Worm (Caenorhabditis elegans) whole organism, L4 larva: ENCODE results near the gene C25E10.12.

ENCODE experiments used
- F10B5.3 ChIP-seq: sonication (generic microtip); optimal IDR thresholded peaks from 2 replicates; lab custom pipeline; 2016; ENCODE audit warnings: mild to moderate bottlenecking, missing genetic modification characterization, missing compliant biosample characterization
- F26F4.8 ChIP-seq: fragments of 200-800 bp; sonication (Bioruptor generic); conservative IDR thresholded peaks from 2 replicates; pipeline ENCODE4 v1.3.6; 2022; ENCODE audit warnings: missing genetic modification characterization, missing compliant biosample characterization
- F49E8.2 ChIP-seq: sonication (generic microtip); optimal IDR thresholded peaks from 2 replicates; lab custom pipeline; 2016; ENCODE audit warnings: missing compliant biosample characterization, mild to moderate bottlenecking, missing genetic modification characterization, borderline replicate concordance
- T20F7.1 ChIP-seq: fragments of 200-800 bp; sonication (Bioruptor generic); optimal IDR thresholded peaks from 2 replicates; lab custom pipeline; 2018; ENCODE audit warnings: mild to moderate bottlenecking, missing genetic modification characterization, missing compliant biosample characterization
- T26A8.4 ChIP-seq: fragments of 200-800 bp; sonication (Bioruptor generic); IDR thresholded peaks from 2 replicates; pipeline ENCODE4 v1.3.6; 2022; ENCODE audit warnings: missing genetic modification characterization, missing compliant biosample characterization
- Y5F2A.4 ChIP-seq: fragments of 200-800 bp; sonication (Bioruptor generic); optimal IDR thresholded peaks from 2 replicates; lab custom pipeline; 2018; ENCODE audit warnings: mild to moderate bottlenecking, missing genetic modification characterization, missing compliant biosample characterization
- Y75B8A.6 ChIP-seq: fragments of 200-800 bp; sonication (Bioruptor generic); IDR thresholded peaks from 2 replicates; pipeline ENCODE4 v1.3.6; 2022; ENCODE audit warnings: missing genetic modification reagents, missing genetic modification characterization, missing compliant biosample characterization
- aha-1 ChIP-seq: fragments of 150-350 bp; peaks from one replicate; lab custom pipeline; 2014; ENCODE audit warnings: missing biosample characterization, missing genetic modification characterization
- aly-2 ChIP-seq: sonication (generic microtip); optimal IDR thresholded peaks from 2 replicates; lab custom pipeline; 2018; ENCODE audit warnings: missing biosample characterization, missing genetic modification characterization
- arid-1 ChIP-seq: fragments of 200-800 bp; sonication (Bioruptor generic); conservative IDR thresholded peaks from 2 replicates; pipeline ENCODE4 v1.3.6; 2022; ENCODE audit warnings: missing genetic modification reagents, missing genetic modification characterization, missing compliant biosample characterization
- ceh-20 ChIP-seq: fragments of 200-800 bp; sonication (Bioruptor generic); IDR thresholded peaks from 2 replicates; pipeline ENCODE4 v1.3.6; 2022; ENCODE audit warnings: missing genetic modification reagents, missing genetic modification characterization, missing compliant biosample characterization
- ceh-32 ChIP-seq: sonication (generic microtip); optimal IDR thresholded peaks from 2 replicates; lab custom pipeline; 2016; ENCODE audit warnings: mild to moderate bottlenecking, missing genetic modification characterization, missing compliant biosample characterization; ENCODE audit not compliant: poor library complexity
- ceh-44 ChIP-seq: fragments of 200-800 bp; sonication (Bioruptor generic); IDR thresholded peaks from 2 replicates; pipeline ENCODE4 v1.3.6; 2022; ENCODE audit warnings: missing genetic modification reagents, missing genetic modification characterization, missing compliant biosample characterization
- cey-2 ChIP-seq: sonication (generic microtip); optimal IDR thresholded peaks from 3 replicates; lab custom pipeline; 2017; ENCODE audit warnings: missing genetic modification characterization, mild to moderate bottlenecking, missing compliant biosample characterization, antibody characterized with exemption, borderline replicate concordance; ENCODE audit not compliant: insufficient read depth
- daf-16 ChIP-seq, 3 experiments: sonication (generic microtip); optimal IDR thresholded peaks; 2 replicates each; lab custom pipeline; 2016 to 2017; ENCODE audit warnings: missing genetic modification characterization in 3 of 3, missing genetic modification reagents in 3 of 3, mild to moderate bottlenecking in 2 of 3, missing compliant biosample characterization in 2 of 3, missing biosample characterization in 1 of 3, moderate library complexity in 1 of 3
- dmd-6 ChIP-seq: fragments of 200-800 bp; sonication (Bioruptor generic); IDR thresholded peaks from 2 replicates; pipeline ENCODE4 v1.3.6; 2022; ENCODE audit warnings: missing genetic modification reagents, missing genetic modification characterization, missing compliant biosample characterization
- dmd-8 ChIP-seq: fragments of 200-800 bp; sonication (Bioruptor generic); IDR thresholded peaks from 2 replicates; pipeline ENCODE4 v1.3.6; 2022; ENCODE audit warnings: missing genetic modification characterization, missing compliant biosample characterization
- dpl-1 ChIP-seq: fragments of 150-350 bp; optimal IDR thresholded peaks from 2 replicates; lab custom pipeline; 2014; ENCODE audit warnings: missing biosample characterization, missing genetic modification reagents, missing genetic modification characterization
- dve-1 ChIP-seq: sonication (generic microtip); optimal IDR thresholded peaks from 2 replicates; lab custom pipeline; 2017; ENCODE audit warnings: antibody characterized with exemption, mild to moderate bottlenecking, missing genetic modification characterization, missing compliant biosample characterization; ENCODE audit not compliant: insufficient read depth
- egl-27 ChIP-seq: sonication (generic microtip); optimal IDR thresholded peaks from 3 replicates; lab custom pipeline; 2017; ENCODE audit warnings: missing biosample characterization, missing genetic modification reagents, missing genetic modification characterization
- gei-8 ChIP-seq: fragments of 200-800 bp; sonication (Bioruptor generic); optimal IDR thresholded peaks from 2 replicates; lab custom pipeline; 2018; ENCODE audit warnings: mild to moderate bottlenecking, missing genetic modification characterization, missing compliant biosample characterization
- hif-1 ChIP-seq, 2 experiments: sonication (generic microtip); optimal IDR thresholded peaks; 2 replicates each; lab custom pipeline; 2016 to 2017; ENCODE audit warnings: missing compliant biosample characterization in 2 of 2, missing genetic modification characterization in 2 of 2, missing genetic modification reagents in 2 of 2, missing genotype in 2 of 2, mild to moderate bottlenecking in 1 of 2
- hlh-11 ChIP-seq: fragments of 200-800 bp; sonication (Bioruptor generic); optimal IDR thresholded peaks from 2 replicates; lab custom pipeline; 2018; ENCODE audit warnings: mild to moderate bottlenecking, missing genetic modification characterization, missing compliant biosample characterization
- hlh-30 ChIP-seq: sonication (generic microtip); optimal IDR thresholded peaks from 2 replicates; lab custom pipeline; 2017; ENCODE audit warnings: antibody characterized with exemption, mild to moderate bottlenecking, missing genetic modification characterization, missing compliant biosample characterization; ENCODE audit not compliant: insufficient read depth
- hmg-1.1 ChIP-seq: fragments of 200-800 bp; sonication (Bioruptor generic); IDR thresholded peaks from 2 replicates; pipeline ENCODE4 v1.3.6; 2022; ENCODE audit warnings: missing genetic modification reagents, missing genetic modification characterization, missing compliant biosample characterization
- lin-1 ChIP-seq: fragments of 200-800 bp; sonication (Bioruptor generic); IDR thresholded peaks from 2 replicates; pipeline ENCODE4 v1.3.6; 2022; ENCODE audit warnings: missing genetic modification reagents, missing genetic modification characterization, missing compliant biosample characterization
- lin-13 ChIP-seq: fragments of 150-350 bp; optimal IDR thresholded peaks from 2 replicates; lab custom pipeline; 2014; ENCODE audit warnings: missing biosample characterization, missing genetic modification reagents, missing genetic modification characterization
- lin-29 ChIP-seq: fragments of 200-800 bp; sonication (Bioruptor generic); IDR thresholded peaks from 2 replicates; pipeline ENCODE4 v1.3.6; 2022; ENCODE audit warnings: missing genetic modification reagents, missing genetic modification characterization, missing compliant biosample characterization
- mdt-29 ChIP-seq: fragments of 200-800 bp; sonication (Bioruptor generic); IDR thresholded peaks from 2 replicates; pipeline ENCODE4 v1.3.6; 2022; ENCODE audit warnings: missing genetic modification reagents, missing genetic modification characterization, missing compliant biosample characterization
- mep-1 ChIP-seq: fragments of 150-350 bp; sonication (generic microtip); optimal IDR thresholded peaks from 3 replicates; lab custom pipeline; 2014; ENCODE audit warnings: missing biosample characterization, missing genetic modification characterization
- mxl-2 ChIP-seq: fragments of 200-800 bp; sonication (Bioruptor generic); conservative IDR thresholded peaks from 2 replicates; pipeline ENCODE4 v1.3.6; 2022; ENCODE audit warnings: missing genetic modification reagents, missing genetic modification characterization, missing compliant biosample characterization
- mxl-3 ChIP-seq: fragments of 200-800 bp; sonication (Bioruptor generic); optimal IDR thresholded peaks from 2 replicates; lab custom pipeline; 2018; ENCODE audit warnings: mild to moderate bottlenecking, missing genetic modification characterization, missing compliant biosample characterization
- nhr-10 ChIP-seq: fragments of 150-350 bp; optimal IDR thresholded peaks from 2 replicates; lab custom pipeline; 2014; ENCODE audit warnings: missing biosample characterization, missing genetic modification characterization
- nhr-102 ChIP-seq: sonication (generic microtip); optimal IDR thresholded peaks from 2 replicates; lab custom pipeline; 2016; ENCODE audit warnings: mild to moderate bottlenecking, missing genetic modification characterization, moderate library complexity, missing compliant biosample characterization
- nhr-237 ChIP-seq: sonication (generic microtip); optimal IDR thresholded peaks from 2 replicates; lab custom pipeline; 2017; ENCODE audit warnings: missing biosample characterization, missing genetic modification characterization
- nhr-28 ChIP-seq: fragments of 150-350 bp; optimal IDR thresholded peaks from 2 replicates; lab custom pipeline; 2014; ENCODE audit warnings: missing biosample characterization, missing genetic modification characterization
- nhr-41 ChIP-seq: fragments of 200-800 bp; sonication (Bioruptor generic); IDR thresholded peaks from 2 replicates; pipeline ENCODE4 v1.3.6; 2022; ENCODE audit warnings: missing genetic modification reagents, missing genetic modification characterization, missing compliant biosample characterization
- nhr-48 ChIP-seq: sonication (generic microtip); optimal IDR thresholded peaks from 2 replicates; lab custom pipeline; 2016; ENCODE audit warnings: mild to moderate bottlenecking, missing genetic modification characterization, missing compliant biosample characterization
- nhr-6 ChIP-seq: fragments of 150-350 bp; optimal IDR thresholded peaks from 2 replicates; lab custom pipeline; 2014; ENCODE audit warnings: missing biosample characterization, missing genetic modification characterization
- nhr-77 ChIP-seq: fragments of 150-350 bp; optimal IDR thresholded peaks from 2 replicates; lab custom pipeline; 2014; ENCODE audit warnings: missing biosample characterization, missing genetic modification characterization
- pha-4 ChIP-seq, 2 experiments: fragments of 150-350 bp in 1 of 2; fragments of 200-800 bp in 1 of 2; sonication (Bioruptor generic) in 1 of 2; IDR thresholded peaks in 1 of 2; optimal IDR thresholded peaks in 1 of 2; 2 replicates each; pipeline versions ENCODE4 v1.3.6 to Lab custom; 2014 to 2022; ENCODE audit warnings: missing genetic modification characterization in 2 of 2, missing genetic modification reagents in 2 of 2, missing biosample characterization in 1 of 2, missing compliant biosample characterization in 1 of 2
- pqm-1 ChIP-seq: sonication (generic microtip); optimal IDR thresholded peaks from 2 replicates; lab custom pipeline; 2017; ENCODE audit warnings: missing biosample characterization, missing genetic modification characterization
- saeg-2 ChIP-seq: fragments of 200-800 bp; sonication (Bioruptor generic); IDR thresholded peaks from 2 replicates; pipeline ENCODE4 v1.3.6; 2022; ENCODE audit warnings: missing genetic modification reagents, missing genetic modification characterization, missing compliant biosample characterization
- snpc-4 ChIP-seq: fragments of 150-350 bp; optimal IDR thresholded peaks from 2 replicates; lab custom pipeline; 2014; ENCODE audit warnings: missing biosample characterization, missing genetic modification characterization
- spr-3 ChIP-seq: fragments of 200-800 bp; sonication (Bioruptor generic); optimal IDR thresholded peaks from 2 replicates; lab custom pipeline; 2018; ENCODE audit warnings: mild to moderate bottlenecking, missing genetic modification characterization, missing compliant biosample characterization
- unc-62 ChIP-seq, 3 experiments: fragments of 150-350 bp in 1 of 3; sonication (generic microtip); optimal IDR thresholded peaks in 2 of 3; peaks in 1 of 3; 1 replicate in 1 of 3; 2 replicates in 2 of 3; lab custom pipeline; 2014 to 2017; ENCODE audit warnings: missing biosample characterization in 3 of 3, missing genetic modification characterization in 3 of 3, missing genetic modification reagents in 3 of 3, missing genotype in 1 of 3
- zfp-3 ChIP-seq: fragments of 200-800 bp; sonication (Bioruptor generic); conservative IDR thresholded peaks from 2 replicates; pipeline ENCODE4 v1.3.6; 2022; ENCODE audit warnings: missing genetic modification reagents, missing genetic modification characterization, missing compliant biosample characterization
- ztf-11 ChIP-seq: fragments of 150-350 bp; optimal IDR thresholded peaks from 2 replicates; lab custom pipeline; 2014; ENCODE audit warnings: missing biosample characterization, missing genetic modification characterization

C25E10.12 gene

DNA sequence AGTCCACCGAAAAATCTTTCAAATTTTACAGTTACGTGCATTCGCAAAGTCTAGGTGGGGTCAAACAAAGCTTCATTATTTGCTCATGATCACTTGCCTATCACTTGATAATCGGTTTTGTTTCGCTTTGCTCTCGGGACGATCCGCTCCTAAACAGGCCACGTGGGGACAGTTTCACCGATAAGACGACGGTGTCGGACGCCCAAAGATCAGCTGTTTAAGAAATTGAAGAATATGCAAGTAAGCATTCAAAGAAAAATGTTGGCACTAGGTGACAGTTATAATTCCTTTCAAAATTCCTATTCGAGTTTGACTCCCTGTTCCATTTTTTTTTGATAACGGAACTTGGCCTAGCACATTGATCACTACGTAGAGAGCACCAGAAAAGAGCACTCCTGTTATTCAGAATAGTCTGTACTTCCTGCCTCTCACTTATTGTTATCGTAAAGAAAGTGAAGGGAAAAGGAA lies 17.8 kb upstream of the C25E10.12 start:
- no peak for TF ChIP-seq dmd-8 (GFP tag; lab: Robert Waterston, UW)
- TF ChIP-seq unc-62 (GFP tag; optimal IDR thresholded peaks at IDR 0.05 in 1 of 2; lab: Kevin White, UChicago) = peak in 1 of 2 experiments; percentile 53
- TF ChIP-seq unc-62 (tag; optimal IDR thresholded peaks at IDR 0.05; lab: Kevin White, UChicago) = no peak
- TF ChIP-seq saeg-2 (GFP tag; lab: Robert Waterston, UW) = peak; percentile 74; the same call in 1 of the 2 replicates
- peak; percentile 64; the same call in 1 of the 2 replicates for TF ChIP-seq nhr-41 (GFP tag; lab: Robert Waterston, UW)
- no peak for TF ChIP-seq ztf-11
- 0 out of 2 replicates have a peak, but pooled peaks have one; percentile 7 for TF ChIP-seq mxl-2
- peak; percentile 50 for TF ChIP-seq mep-1 (tag; lab: Kevin White, UChicago)
- no peak for TF ChIP-seq ceh-20 (GFP tag; lab: Robert Waterston, UW)
- peak; percentile 83 for TF ChIP-seq mxl-3 (GFP tag; lab: Kevin White, UChicago)
- no peak for TF ChIP-seq dpl-1 (GFP tag; lab: Kevin White, UChicago)
- no peak for TF ChIP-seq ceh-32 (tag; lab: Kevin White, UChicago)
- no peak for TF ChIP-seq Y5F2A.4 (GFP tag; lab: Kevin White, UChicago)
- TF ChIP-seq nhr-28 (tag; lab: Kevin White, UChicago) = peak; percentile 63
- peak; percentile 85 for TF ChIP-seq dve-1 (tag; lab: Kevin White, UChicago)
- peak; percentile 93 for TF ChIP-seq nhr-48 (tag; lab: Kevin White, UChicago)
- TF ChIP-seq arid-1 (GFP tag; lab: Robert Waterston, UW) = no peak
- TF ChIP-seq egl-27 (tag; lab: Kevin White, UChicago) = no peak
- TF ChIP-seq F49E8.2 (tag; lab: Kevin White, UChicago) = no peak
- TF ChIP-seq gei-8 (GFP tag; lab: Kevin White, UChicago) = peak; percentile 76
- TF ChIP-seq spr-3 (GFP tag; lab: Kevin White, UChicago) = no peak
- peak; percentile 42 for TF ChIP-seq T20F7.1 (GFP tag; lab: Kevin White, UChicago)
- peak; percentile 62 for TF ChIP-seq mdt-29 (GFP tag; lab: Robert Waterston, UW)
- TF ChIP-seq pha-4 (GFP tag; IDR thresholded peaks at IDR 0.05; lab: Robert Waterston, UW) = peak; percentile 71
- no peak for TF ChIP-seq pha-4 (tag; optimal IDR thresholded peaks at IDR 0.05; lab: Kevin White, UChicago)
- 0 out of 2 replicates have a peak, but pooled peaks have one; percentile 37 for TF ChIP-seq lin-1 (GFP tag; lab: Robert Waterston, UW)
- peak in 1 of 2 experiments; percentile 79 for TF ChIP-seq daf-16 (GFP tag; optimal IDR thresholded peaks at IDR 0.05; lab: Kevin White, UChicago)
- peak; percentile 78 for TF ChIP-seq daf-16 (tag; optimal IDR thresholded peaks at IDR 0.05; lab: Kevin White, UChicago)
- TF ChIP-seq nhr-102 (tag; lab: Kevin White, UChicago) = peak; percentile 41
- TF ChIP-seq hmg-1.1 (GFP tag; lab: Robert Waterston, UW) = no peak
- peak; percentile 56 for TF ChIP-seq nhr-77 (tag; lab: Kevin White, UChicago)
- no peak for TF ChIP-seq cey-2 (tag; lab: Kevin White, UChicago)
- peak; percentile 89 for TF ChIP-seq aha-1 (tag; lab: Kevin White, UChicago)
- no peak for TF ChIP-seq F26F4.8
- no peak for TF ChIP-seq snpc-4 (tag; lab: Kevin White, UChicago)
- no peak for TF ChIP-seq F10B5.3
- TF ChIP-seq nhr-6 (tag; lab: Kevin White, UChicago) = no peak
- peak; percentile 98 for TF ChIP-seq dmd-6 (GFP tag; lab: Robert Waterston, UW)
- TF ChIP-seq nhr-237 = no peak
- TF ChIP-seq ceh-44 (GFP tag; lab: Robert Waterston, UW) = no peak
- no peak for TF ChIP-seq lin-29 (GFP tag; lab: Robert Waterston, UW)
- TF ChIP-seq hif-1 (tag; optimal IDR thresholded peaks at IDR 0.05; lab: Kevin White, UChicago) = peak in 1 of 2 experiments; percentile 96
- peak; percentile 36 for TF ChIP-seq lin-13 (GFP tag; lab: Kevin White, UChicago)
- TF ChIP-seq hlh-11 (tag; lab: Kevin White, UChicago) = peak; percentile 96
- TF ChIP-seq pqm-1 (tag; lab: Kevin White, UChicago) = peak; percentile 72
- peak; percentile 73 for TF ChIP-seq hlh-30 (tag; lab: Kevin White, UChicago)
- TF ChIP-seq nhr-10 = peak; percentile 54
- peak; percentile 67 for TF ChIP-seq T26A8.4
- TF ChIP-seq zfp-3 (GFP tag; lab: Robert Waterston, UW) = peak; percentile 71; the same call in 1 of the 2 replicates
- TF ChIP-seq aly-2 (tag; lab: Kevin White, UChicago) = no peak
- 0 out of 2 replicates have a peak, but pooled peaks have one; percentile 31 for TF ChIP-seq Y75B8A.6 (GFP tag; lab: Robert Waterston, UW)
